Fruit fly (Drosophila melanogaster): ENCODE data around the gene Ca-beta.
A peak's percentile ranks its signal among the peaks of the same experiment; 100 is the strongest.

The Ca-beta gene

dm6 chr2L:11123499-11123898 lies 79.8 kb downstream of the Ca-beta start, which contains the start of the genes Csl4 and Nup160 (continued):
- TF ChIP-seq CG10979 (tag; optimal IDR thresholded peaks at IDR 0.05) (peak; percentile 61), CG2712 (tag; optimal IDR thresholded peaks at IDR 0.05) (no peak), lov (optimal IDR thresholded peaks at IDR 0.05) (no peak), lov (GFP tag; IDR thresholded peaks at IDR 0.05) (no peak), slbo (GFP tag; IDR thresholded peaks at IDR 0.05) (peak; percentile 90), CG1792 (GFP tag; optimal IDR thresholded peaks at IDR 0.05) (peak; percentile 77), HLH3B (GFP tag; IDR thresholded peaks at IDR 0.05) (peak; percentile 74), CG8765 (GFP tag; IDR thresholded peaks at IDR 0.05) (peak; percentile 30; the same call in 1 of the 2 replicates), croc (GFP tag; conservative IDR thresholded peaks at IDR 0.05) (peak; percentile 20; the same call in 1 of the 3 replicates), ftz-f1 (GFP tag; optimal IDR thresholded peaks at IDR 0.05) (peak; percentile 46), shn (GFP tag; optimal IDR thresholded peaks at IDR 0.05) (peak; percentile 82), crp (GFP tag; optimal IDR thresholded peaks at IDR 0.05) (peak in 1 of 2 experiments; percentile 49), toy (GFP tag; IDR thresholded peaks at IDR 0.05) (0 out of 2 replicates have a peak, but pooled peaks have one; percentile 33), CG12744 (GFP tag; optimal IDR thresholded peaks at IDR 0.05) (peak; percentile 79), mld (GFP tag; IDR thresholded peaks at IDR 0.05; ENCODE audit: partially characterized antibody) (no peak), Rfx (GFP tag; IDR thresholded peaks at IDR 0.05) (peak; percentile 88), Dp (GFP tag; optimal IDR thresholded peaks at IDR 0.05) (peak; percentile 38), amos (GFP tag; IDR thresholded peaks at IDR 0.05; ENCODE audit: partially characterized antibody) (no peak), Dbx (GFP tag; IDR thresholded peaks at IDR 0.05) (peak; percentile 86), CG16815 (GFP tag; optimal IDR thresholded peaks at IDR 0.05) (no peak), CG16813 (GFP tag; IDR thresholded peaks at IDR 0.05; ENCODE audit: partially characterized antibody) (no peak), ato (GFP tag; IDR thresholded peaks at IDR 0.05; ENCODE audit: partially characterized antibody) (no peak), CG1647 (GFP tag; optimal IDR thresholded peaks at IDR 0.05) (peak; percentile 83), CG12071 (GFP tag; optimal IDR thresholded peaks at IDR 0.05) (no peak), hth (optimal IDR thresholded peaks at IDR 0.05) (no peak), CG10565 (GFP tag; optimal IDR thresholded peaks at IDR 0.05) (no peak), psq (GFP tag; optimal IDR thresholded peaks at IDR 0.05) (peak; percentile 26), br (optimal IDR thresholded peaks at IDR 0.05) (no peak), Oaz (GFP tag; IDR thresholded peaks at IDR 0.05) (peak; percentile 16; the same call in 1 of the 2 replicates), zen (tag; optimal IDR thresholded peaks at IDR 0.05) (peak; percentile 68), prd (optimal IDR thresholded peaks at IDR 0.05) (no peak), prd (GFP tag; IDR thresholded peaks at IDR 0.05) (peak; percentile 86), CG7556 (GFP tag; optimal IDR thresholded peaks at IDR 0.05) (no peak), otp (GFP tag; IDR thresholded peaks at IDR 0.05) (0 out of 3 replicates have a peak, but pooled peaks have one; percentile 62), eyg (GFP tag; optimal IDR thresholded peaks at IDR 0.05) (peak; percentile 79), CG4328 (GFP tag; optimal IDR thresholded peaks at IDR 0.05) (no peak), CG8281 (tag; optimal IDR thresholded peaks at IDR 0.05) (no peak), CG10959 (GFP tag; IDR thresholded peaks at IDR 0.05) (peak; percentile 36; the same call in 1 of the 2 replicates), CG4424 (GFP tag; optimal IDR thresholded peaks at IDR 0.05) (peak; percentile 77), ATbp (GFP tag; optimal IDR thresholded peaks at IDR 0.05) (no peak), CG10274 (GFP tag; optimal IDR thresholded peaks at IDR 0.05) (no peak), kay (GFP tag; optimal IDR thresholded peaks at IDR 0.05) (peak; percentile 64), her (GFP tag; optimal IDR thresholded peaks at IDR 0.05) (peak; percentile 84), CG7786 (GFP tag; optimal IDR thresholded peaks at IDR 0.05) (peak; percentile 88), tap (tag; optimal IDR thresholded peaks at IDR 0.05) (no peak), ewg (GFP tag; optimal IDR thresholded peaks at IDR 0.05) (peak; percentile 64), CG3065 (GFP tag; optimal IDR thresholded peaks at IDR 0.05) (peak; percentile 38), CG11247 (GFP tag; IDR thresholded peaks at IDR 0.05) (peak; percentile 72), run (tag; optimal IDR thresholded peaks at IDR 0.05) (no peak), CG12104 (GFP tag; optimal IDR thresholded peaks at IDR 0.05) (peak; percentile 26), CG4360 (GFP tag; IDR thresholded peaks at IDR 0.05) (no peak), Kr (GFP tag; optimal IDR thresholded peaks at IDR 0.05) (no peak)
